Fruit fly (Drosophila melanogaster): ENCODE data around the gene PolrMT.
A peak's percentile ranks its signal among the peaks of the same experiment; 100 is the strongest.

The PolrMT gene

dm6 chr2L:1118880-1119809, 11.0 kb upstream of the PolrMT start:
- TF ChIP-seq CG33017 (tag; optimal IDR thresholded peaks at IDR 0.05) (peak; percentile 70), tj (GFP tag; optimal IDR thresholded peaks at IDR 0.05) (peak; percentile 63), ovo (GFP tag; optimal IDR thresholded peaks at IDR 0.05) (peak; percentile 93), CG14711 (tag; optimal IDR thresholded peaks at IDR 0.05) (peak; percentile 59), CG7045 (GFP tag; optimal IDR thresholded peaks at IDR 0.05) (peak; percentile 45), kay (GFP tag; ENCODE audit: borderline replicate concordance) (peak; percentile 97), CG1620 (GFP tag; optimal IDR thresholded peaks at IDR 0.05) (peak; percentile 64), CG5204 (GFP tag; optimal IDR thresholded peaks at IDR 0.05) (peak; percentile 77), cnc (optimal IDR thresholded peaks at IDR 0.05) (no peak), CG12768 (GFP tag; optimal IDR thresholded peaks at IDR 0.05) (peak; percentile 94), CG7101 (tag; optimal IDR thresholded peaks at IDR 0.05) (peak; percentile 71), pad (GFP tag; optimal IDR thresholded peaks at IDR 0.05) (peak; percentile 52), Mnt (GFP tag; optimal IDR thresholded peaks at IDR 0.05) (peak; percentile 66), Crg-1 (GFP tag; optimal IDR thresholded peaks at IDR 0.05) (peak; percentile 49), toe (GFP tag; optimal IDR thresholded peaks at IDR 0.05) (peak; percentile 64), cic (GFP tag; optimal IDR thresholded peaks at IDR 0.05) (peak; percentile 78), bab1 (GFP tag; optimal IDR thresholded peaks at IDR 0.05) (peak; percentile 49), CG11617 (GFP tag; optimal IDR thresholded peaks at IDR 0.05) (peak; percentile 79), Clk (GFP tag; optimal IDR thresholded peaks at IDR 0.05) (no peak), Hr96 (GFP tag; optimal IDR thresholded peaks at IDR 0.05) (peak; percentile 57)

- TF ChIP-seq Clk (GFP tag; optimal IDR thresholded peaks at IDR 0.05) (no peak), CG1620 (GFP tag; optimal IDR thresholded peaks at IDR 0.05) (no peak), toe (GFP tag; optimal IDR thresholded peaks at IDR 0.05) (peak; percentile 7), CG11617 (GFP tag; optimal IDR thresholded peaks at IDR 0.05) (no peak), ovo (GFP tag; optimal IDR thresholded peaks at IDR 0.05) (no peak), bab1 (GFP tag; optimal IDR thresholded peaks at IDR 0.05) (no peak), CG12768 (GFP tag; optimal IDR thresholded peaks at IDR 0.05) (no peak), CG5204 (GFP tag; optimal IDR thresholded peaks at IDR 0.05) (peak; percentile 39), Crg-1 (GFP tag; optimal IDR thresholded peaks at IDR 0.05) (no peak), cnc (optimal IDR thresholded peaks at IDR 0.05) (no peak), Mnt (GFP tag; optimal IDR thresholded peaks at IDR 0.05) (peak; percentile 28), CG14711 (tag; optimal IDR thresholded peaks at IDR 0.05) (no peak), kay (GFP tag; ENCODE audit: borderline replicate concordance) (no peak), CG33017 (tag; optimal IDR thresholded peaks at IDR 0.05) (no peak), Hr96 (GFP tag; optimal IDR thresholded peaks at IDR 0.05) (no peak), tj (GFP tag; optimal IDR thresholded peaks at IDR 0.05) (peak; percentile 27), CG7101 (tag; optimal IDR thresholded peaks at IDR 0.05) (no peak), CG7045 (GFP tag; optimal IDR thresholded peaks at IDR 0.05) (no peak), pad (GFP tag; optimal IDR thresholded peaks at IDR 0.05) (no peak), cic (GFP tag; optimal IDR thresholded peaks at IDR 0.05) (no peak)
These were observed 10.0 kb upstream of the PolrMT start for dm6 chr2L:1118149-1118548.

dm6 chr2L:1116661-1117322, 8.6 kb upstream of the PolrMT start:
- TF ChIP-seq CG1620 (GFP tag; optimal IDR thresholded peaks at IDR 0.05) (no peak), cnc (optimal IDR thresholded peaks at IDR 0.05) (no peak), kay (GFP tag; ENCODE audit: borderline replicate concordance) (peak; percentile 97), pad (GFP tag; optimal IDR thresholded peaks at IDR 0.05) (no peak), CG7045 (GFP tag; optimal IDR thresholded peaks at IDR 0.05) (peak; percentile 26), Clk (GFP tag; optimal IDR thresholded peaks at IDR 0.05) (no peak), CG5204 (GFP tag; optimal IDR thresholded peaks at IDR 0.05) (no peak), CG12768 (GFP tag; optimal IDR thresholded peaks at IDR 0.05) (peak; percentile 82), bab1 (GFP tag; optimal IDR thresholded peaks at IDR 0.05) (no peak), Hr96 (GFP tag; optimal IDR thresholded peaks at IDR 0.05) (peak; percentile 34), CG11617 (GFP tag; optimal IDR thresholded peaks at IDR 0.05) (no peak), ovo (GFP tag; optimal IDR thresholded peaks at IDR 0.05) (no peak), CG33017 (tag; optimal IDR thresholded peaks at IDR 0.05) (peak; percentile 18), Mnt (GFP tag; optimal IDR thresholded peaks at IDR 0.05) (peak; percentile 57), CG7101 (tag; optimal IDR thresholded peaks at IDR 0.05) (no peak), tj (GFP tag; optimal IDR thresholded peaks at IDR 0.05) (no peak), toe (GFP tag; optimal IDR thresholded peaks at IDR 0.05) (peak; percentile 26), Crg-1 (GFP tag; optimal IDR thresholded peaks at IDR 0.05) (no peak), cic (GFP tag; optimal IDR thresholded peaks at IDR 0.05) (peak; percentile 99), CG14711 (tag; optimal IDR thresholded peaks at IDR 0.05) (no peak)

dm6 chr2L:1114230-1114629, 6.1 kb upstream of the PolrMT start:
- TF ChIP-seq cic (GFP tag; optimal IDR thresholded peaks at IDR 0.05) (peak; percentile 45), CG7045 (GFP tag; optimal IDR thresholded peaks at IDR 0.05) (no peak), Clk (GFP tag; optimal IDR thresholded peaks at IDR 0.05) (peak; percentile 49), Crg-1 (GFP tag; optimal IDR thresholded peaks at IDR 0.05) (no peak), toe (GFP tag; optimal IDR thresholded peaks at IDR 0.05) (no peak), ovo (GFP tag; optimal IDR thresholded peaks at IDR 0.05) (peak; percentile 1), CG1620 (GFP tag; optimal IDR thresholded peaks at IDR 0.05) (no peak), Hr96 (GFP tag; optimal IDR thresholded peaks at IDR 0.05) (no peak), CG12768 (GFP tag; optimal IDR thresholded peaks at IDR 0.05) (peak; percentile 6), CG5204 (GFP tag; optimal IDR thresholded peaks at IDR 0.05) (no peak), tj (GFP tag; optimal IDR thresholded peaks at IDR 0.05) (peak; percentile 8), CG14711 (tag; optimal IDR thresholded peaks at IDR 0.05) (no peak), CG7101 (tag; optimal IDR thresholded peaks at IDR 0.05) (no peak), Mnt (GFP tag; optimal IDR thresholded peaks at IDR 0.05) (peak; percentile 2), CG11617 (GFP tag; optimal IDR thresholded peaks at IDR 0.05) (no peak), bab1 (GFP tag; optimal IDR thresholded peaks at IDR 0.05) (no peak), cnc (optimal IDR thresholded peaks at IDR 0.05) (no peak), CG33017 (tag; optimal IDR thresholded peaks at IDR 0.05) (peak; percentile 9), kay (GFP tag; ENCODE audit: borderline replicate concordance) (no peak), pad (GFP tag; optimal IDR thresholded peaks at IDR 0.05) (no peak)

All from whole organism, adult.